Fruit fly (Drosophila melanogaster) whole organism, prepupa: Measurements from ENCODE around the gene Trim9.

ENCODE experiments used
- Blimp-1 ChIP-seq: fragments of 200-800 bp; sonication (Bioruptor generic); optimal IDR thresholded peaks from 3 replicates; lab custom pipeline; 2017; ENCODE audit warnings: missing biosample characterization, missing genetic modification characterization, mild to moderate bottlenecking, moderate library complexity, missing genetic modification reagents
- CG10631 ChIP-seq: fragments of 200-800 bp; sonication (Bioruptor generic); optimal IDR thresholded peaks from 2 replicates; lab custom pipeline; 2016; ENCODE audit warnings: missing biosample characterization, missing genetic modification characterization
- CG11294 ChIP-seq: fragments of 200-800 bp; sonication (Bioruptor generic); IDR thresholded peaks from 2 replicates; pipeline ENCODE4 v1.3.6; 2022; ENCODE audit warnings: missing biosample characterization, missing genetic modification characterization
- CG11762 ChIP-seq: fragments of 200-800 bp; sonication (Bioruptor generic); optimal IDR thresholded peaks from 3 replicates; lab custom pipeline; 2016; ENCODE audit warnings: missing biosample characterization, missing genetic modification characterization; ENCODE audit not compliant: insufficient read depth
- CG11902 ChIP-seq: fragments of 200-800 bp; sonication (Bioruptor generic); optimal IDR thresholded peaks from 3 replicates; lab custom pipeline; 2016; ENCODE audit warnings: missing biosample characterization, missing genetic modification characterization
- CG15336 ChIP-seq: fragments of 200-800 bp; sonication (Bioruptor generic); IDR thresholded peaks from 2 replicates; pipeline ENCODE4 v1.3.6; 2022; ENCODE audit warnings: missing biosample characterization, missing genetic modification characterization
- CG1621 ChIP-seq: fragments of 200-800 bp; sonication (Bioruptor generic); optimal IDR thresholded peaks from 3 replicates; lab custom pipeline; 2018; ENCODE audit warnings: missing biosample characterization, mild to moderate bottlenecking, missing genetic modification characterization
- CG16779 ChIP-seq: fragments of 200-800 bp; sonication (Bioruptor generic); optimal IDR thresholded peaks from 3 replicates; lab custom pipeline; 2017; ENCODE audit warnings: missing biosample characterization, mild to moderate bottlenecking, missing genetic modification characterization
- CG31627 ChIP-seq: fragments of 200-800 bp; sonication (Bioruptor generic); optimal IDR thresholded peaks from 3 replicates; lab custom pipeline; 2016; ENCODE audit warnings: missing biosample characterization, missing genetic modification characterization
- CG32006 ChIP-seq: fragments of 200-800 bp; sonication (Bioruptor generic); optimal IDR thresholded peaks from 3 replicates; lab custom pipeline; 2017; ENCODE audit warnings: missing biosample characterization, mild to moderate bottlenecking, missing genetic modification characterization
- CG3919 ChIP-seq: fragments of 200-800 bp; sonication (Bioruptor generic); optimal IDR thresholded peaks from 3 replicates; lab custom pipeline; 2016; ENCODE audit warnings: missing biosample characterization, missing genetic modification characterization
- CG4318 ChIP-seq: fragments of 200-800 bp; sonication (Bioruptor generic); optimal IDR thresholded peaks from 3 replicates; lab custom pipeline; 2017; ENCODE audit warnings: missing biosample characterization, mild to moderate bottlenecking, missing genetic modification characterization
- CG6792 ChIP-seq: fragments of 200-800 bp; sonication (Bioruptor generic); optimal IDR thresholded peaks from 3 replicates; lab custom pipeline; 2016; ENCODE audit warnings: missing biosample characterization, missing genetic modification characterization
- CG6808 ChIP-seq: fragments of 200-800 bp; sonication (Bioruptor generic); optimal IDR thresholded peaks from 3 replicates; lab custom pipeline; 2017; ENCODE audit warnings: missing biosample characterization, missing genetic modification characterization, mild to moderate bottlenecking, moderate library complexity, missing genetic modification reagents
- CG6854 ChIP-seq: fragments of 200-800 bp; sonication (Bioruptor generic); optimal IDR thresholded peaks from 2 replicates; lab custom pipeline; 2017; ENCODE audit warnings: missing biosample characterization, mild to moderate bottlenecking, missing genetic modification characterization
- CG7368 ChIP-seq: fragments of 200-800 bp; sonication (Bioruptor generic); optimal IDR thresholded peaks from 3 replicates; lab custom pipeline; 2016; ENCODE audit warnings: missing biosample characterization, missing genetic modification characterization
- CG8119 ChIP-seq: fragments of 200-800 bp; sonication (Bioruptor generic); IDR thresholded peaks from 3 replicates; pipeline ENCODE4 v1.3.6; 2022; ENCODE audit warnings: missing biosample characterization, missing genetic modification characterization
- CG8319 ChIP-seq: fragments of 200-800 bp; sonication (Bioruptor generic); optimal IDR thresholded peaks from 3 replicates; lab custom pipeline; 2016; ENCODE audit warnings: missing biosample characterization, missing genetic modification characterization
- CG8632 ChIP-seq: fragments of 200-800 bp; sonication (Bioruptor generic); optimal IDR thresholded peaks from 3 replicates; lab custom pipeline; 2016; ENCODE audit warnings: missing biosample characterization, missing genetic modification characterization
- CG9139 ChIP-seq: fragments of 200-800 bp; sonication (Bioruptor generic); optimal IDR thresholded peaks from 3 replicates; lab custom pipeline; 2017; ENCODE audit warnings: missing biosample characterization, mild to moderate bottlenecking, missing genetic modification characterization
- Eip75B ChIP-seq: fragments of 200-800 bp; sonication (Bioruptor generic); optimal IDR thresholded peaks from 3 replicates; lab custom pipeline; 2016; ENCODE audit warnings: missing biosample characterization, missing genetic modification characterization
- Eip78C ChIP-seq: fragments of 200-800 bp; sonication (Bioruptor generic); peaks from one replicate; lab custom pipeline; 2016; ENCODE audit warnings: missing biosample characterization, missing genetic modification characterization
- Ets21C ChIP-seq: fragments of 200-800 bp; sonication (Bioruptor generic); optimal IDR thresholded peaks from 3 replicates; lab custom pipeline; 2016; ENCODE audit warnings: missing biosample characterization, missing genetic modification characterization
- Gug ChIP-seq: fragments of 200-800 bp; sonication (Bioruptor generic); IDR thresholded peaks from 2 replicates; pipeline ENCODE4 v1.3.6; 2022; ENCODE audit warnings: missing biosample characterization, missing genetic modification characterization
- Hr38 ChIP-seq: sonication (Bioruptor generic); optimal IDR thresholded peaks from 2 replicates; lab custom pipeline; 2016; ENCODE audit warnings: missing biosample characterization, missing genetic modification characterization
- Hr39 ChIP-seq: fragments of 200-800 bp; sonication (Bioruptor generic); optimal IDR thresholded peaks from 2 replicates; lab custom pipeline; 2016; ENCODE audit warnings: missing biosample characterization, missing genetic modification characterization
- Hr4 ChIP-seq: fragments of 200-800 bp; sonication (Bioruptor generic); optimal IDR thresholded peaks from 3 replicates; lab custom pipeline; 2016; ENCODE audit warnings: missing biosample characterization, missing genetic modification characterization
- Lpt ChIP-seq: fragments of 200-800 bp; sonication (Bioruptor generic); optimal IDR thresholded peaks from 3 replicates; lab custom pipeline; 2016; ENCODE audit warnings: missing biosample characterization, missing genetic modification characterization
- Met ChIP-seq: fragments of 200-800 bp; sonication (Bioruptor generic); optimal IDR thresholded peaks from 3 replicates; lab custom pipeline; 2016; ENCODE audit warnings: missing biosample characterization, missing genetic modification characterization
- OdsH ChIP-seq: fragments of 200-800 bp; sonication (Bioruptor generic); optimal IDR thresholded peaks from 3 replicates; lab custom pipeline; 2016; ENCODE audit warnings: missing biosample characterization, missing genetic modification characterization
- Smox ChIP-seq: fragments of 200-800 bp; sonication (Bioruptor generic); optimal IDR thresholded peaks from 3 replicates; lab custom pipeline; 2016; ENCODE audit warnings: missing biosample characterization, missing genetic modification characterization
- Sox102F ChIP-seq: fragments of 200-800 bp; sonication (Bioruptor generic); optimal IDR thresholded peaks from 2 replicates; lab custom pipeline; 2016; ENCODE audit warnings: missing biosample characterization, mild to moderate bottlenecking, missing genetic modification characterization
- Sox14 ChIP-seq: fragments of 200-800 bp; sonication (Bioruptor generic); optimal IDR thresholded peaks from 3 replicates; lab custom pipeline; 2016; ENCODE audit warnings: missing biosample characterization, missing genetic modification characterization
- Sox15 ChIP-seq: fragments of 200-800 bp; sonication (Bioruptor generic); optimal IDR thresholded peaks from 3 replicates; lab custom pipeline; 2016; ENCODE audit warnings: missing biosample characterization, missing genetic modification characterization
- acj6 ChIP-seq: fragments of 200-800 bp; sonication (Bioruptor generic); optimal IDR thresholded peaks from 3 replicates; lab custom pipeline; 2016; ENCODE audit warnings: missing biosample characterization, missing genetic modification characterization
- cyc ChIP-seq: fragments of 200-800 bp; sonication (Bioruptor generic); optimal IDR thresholded peaks from 3 replicates; lab custom pipeline; 2016; ENCODE audit warnings: missing biosample characterization, missing genetic modification characterization
- dac ChIP-seq: fragments of 200-800 bp; sonication (Bioruptor generic); optimal IDR thresholded peaks from 2 replicates; lab custom pipeline; 2017; ENCODE audit warnings: missing biosample characterization, mild to moderate bottlenecking, missing genetic modification characterization
- eg ChIP-seq: fragments of 200-800 bp; sonication (Bioruptor generic); IDR thresholded peaks from 3 replicates; pipeline ENCODE4 v1.3.6; 2022; ENCODE audit warnings: missing biosample characterization, missing genetic modification characterization
- esn ChIP-seq: fragments of 200-800 bp; sonication (Bioruptor generic); optimal IDR thresholded peaks from 2 replicates; lab custom pipeline; 2016; ENCODE audit warnings: missing biosample characterization, mild to moderate bottlenecking, missing genetic modification characterization, moderate library complexity
- net ChIP-seq: fragments of 200-800 bp; sonication (Bioruptor generic); optimal IDR thresholded peaks from 3 replicates; lab custom pipeline; 2016; ENCODE audit warnings: missing biosample characterization, missing genetic modification characterization
- salr ChIP-seq, 2 experiments: fragments of 200-800 bp; sonication (Bioruptor generic); optimal IDR thresholded peaks; 3 replicates each; lab custom pipeline; 2016 to 2018; ENCODE audit warnings: missing biosample characterization in 2 of 2, missing genetic modification characterization in 2 of 2, mild to moderate bottlenecking in 1 of 2
- spab ChIP-seq: fragments of 200-800 bp; sonication (Bioruptor generic); optimal IDR thresholded peaks from 2 replicates; lab custom pipeline; 2017; ENCODE audit warnings: missing biosample characterization, mild to moderate bottlenecking, missing genetic modification characterization, missing genetic modification reagents
- ss ChIP-seq, 2 experiments: fragments of 200-800 bp; sonication (Bioruptor generic); optimal IDR thresholded peaks; 2 replicates in 1 of 2; 3 replicates in 1 of 2; lab custom pipeline; 2017 to 2018; ENCODE audit warnings: mild to moderate bottlenecking in 2 of 2, missing biosample characterization in 2 of 2, missing genetic modification characterization in 2 of 2, moderate library complexity in 1 of 2
- svp ChIP-seq: fragments of 200-800 bp; sonication (Bioruptor generic); peaks from one replicate; lab custom pipeline; 2016; ENCODE audit warnings: missing biosample characterization, missing genetic modification characterization
- topi ChIP-seq: fragments of 200-800 bp; sonication (Bioruptor generic); optimal IDR thresholded peaks from 3 replicates; lab custom pipeline; 2016; ENCODE audit warnings: missing biosample characterization, missing genetic modification characterization
- vri ChIP-seq: fragments of 200-800 bp; sonication (Bioruptor generic); optimal IDR thresholded peaks from 3 replicates; lab custom pipeline; 2016; ENCODE audit warnings: missing biosample characterization, mild to moderate bottlenecking, missing genetic modification characterization

Gene Trim9

DNA sequence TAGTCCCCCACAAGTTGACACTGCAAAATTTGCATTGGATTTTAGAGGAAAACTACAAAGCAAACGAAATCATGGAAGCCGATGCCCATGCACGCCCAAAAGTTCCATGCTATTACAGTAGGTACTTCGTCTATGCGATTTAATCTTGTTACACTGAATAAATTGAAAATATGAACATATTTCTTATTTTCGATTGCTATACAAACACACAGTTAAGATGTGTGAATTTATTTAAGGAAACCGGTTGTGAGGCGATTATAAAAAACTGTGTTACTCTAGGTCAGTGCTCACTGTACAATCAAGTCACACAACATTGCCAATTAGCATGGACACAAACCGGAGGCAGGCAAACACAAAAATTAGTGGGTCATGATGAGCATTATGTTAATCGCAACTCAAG lies 120.9 kb downstream of the Trim9 start (continued):
- TF ChIP-seq CG11762 (GFP tag; lab: Kevin White, UChicago), result peak; percentile 67
- TF ChIP-seq CG1621 (tag; lab: Kevin White, UChicago), result peak; percentile 69
- peak; percentile 72 for TF ChIP-seq CG7368
- no peak for TF ChIP-seq Blimp-1 (GFP tag; lab: Kevin White, UChicago)
- peak; percentile 84 for TF ChIP-seq CG15336 (GFP tag; lab: Robert Waterston, UW)
- peak; percentile 72 for TF ChIP-seq CG11294 (GFP tag; lab: Robert Waterston, UW)
- TF ChIP-seq CG8119 (GFP tag; lab: Robert Waterston, UW), result peak; percentile 85
- no peak for TF ChIP-seq CG6854 (GFP tag; lab: Kevin White, UChicago)
- TF ChIP-seq Sox15 (GFP tag; lab: Kevin White, UChicago), result peak; percentile 64
- peak; percentile 9 for TF ChIP-seq Ets21C (GFP tag; lab: Kevin White, UChicago)
- TF ChIP-seq Smox (GFP tag; lab: Kevin White, UChicago), result peak; percentile 23
- peak; percentile 82 for TF ChIP-seq Gug
- no peak for TF ChIP-seq Hr38 (GFP tag; lab: Kevin White, UChicago)
- peak; percentile 40 for TF ChIP-seq cyc (GFP tag; lab: Kevin White, UChicago)
- peak; percentile 60 for TF ChIP-seq CG31627 (GFP tag; lab: Kevin White, UChicago)
- TF ChIP-seq CG10631, result peak; percentile 82
- TF ChIP-seq CG8319 (GFP tag; lab: Kevin White, UChicago), result peak; percentile 70
- TF ChIP-seq Lpt (GFP tag; lab: Kevin White, UChicago), result peak; percentile 61
- peak; percentile 46 to 61 for TF ChIP-seq salr (GFP tag; optimal IDR thresholded peaks at IDR 0.05; lab: Kevin White, UChicago)
- TF ChIP-seq CG4318 (GFP tag; lab: Kevin White, UChicago), result peak; percentile 67
- peak; percentile 50 to 57 for TF ChIP-seq ss (GFP tag; optimal IDR thresholded peaks at IDR 0.05; lab: Kevin White, UChicago)
- TF ChIP-seq vri (GFP tag; lab: Kevin White, UChicago), result no peak
- peak; percentile 83 for TF ChIP-seq CG3919
- TF ChIP-seq Met, result peak; percentile 57
- TF ChIP-seq Eip78C (GFP tag; lab: Kevin White, UChicago), result peak; percentile 94
- peak; percentile 42 for TF ChIP-seq CG11902
- TF ChIP-seq CG6808 (GFP tag; lab: Kevin White, UChicago), result peak; percentile 17
- peak; percentile 76 for TF ChIP-seq Sox14 (GFP tag; lab: Kevin White, UChicago)
- TF ChIP-seq esn (GFP tag; lab: Kevin White, UChicago), result peak; percentile 55
- peak; percentile 42 for TF ChIP-seq Sox102F (GFP tag; lab: Kevin White, UChicago)
- TF ChIP-seq eg (GFP tag; lab: Robert Waterston, UW), result peak; percentile 90
- peak; percentile 78 for TF ChIP-seq net (GFP tag; lab: Kevin White, UChicago)
- peak; percentile 88 for TF ChIP-seq OdsH

DNA sequence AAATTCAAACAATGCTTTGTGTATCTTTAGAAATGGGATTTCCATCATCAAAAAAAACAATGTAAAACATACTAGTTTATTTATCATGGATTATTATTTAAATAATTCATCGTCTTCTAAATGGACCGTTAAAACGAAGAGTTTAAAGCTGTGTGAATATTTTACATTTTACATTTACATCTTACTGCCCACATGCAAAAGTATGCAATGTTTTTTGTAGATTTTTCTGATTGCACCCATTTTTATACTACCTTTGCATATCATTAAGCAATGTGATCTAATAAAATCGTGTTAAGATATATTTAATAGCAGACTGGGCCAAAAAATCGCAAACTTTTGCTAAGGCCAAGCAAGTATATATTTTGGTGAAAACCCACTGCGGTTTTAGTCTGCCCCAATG lies 126.8 kb downstream of the Trim9 start:
- no peak for TF ChIP-seq Hr4 (GFP tag; lab: Kevin White, UChicago)

DNA sequence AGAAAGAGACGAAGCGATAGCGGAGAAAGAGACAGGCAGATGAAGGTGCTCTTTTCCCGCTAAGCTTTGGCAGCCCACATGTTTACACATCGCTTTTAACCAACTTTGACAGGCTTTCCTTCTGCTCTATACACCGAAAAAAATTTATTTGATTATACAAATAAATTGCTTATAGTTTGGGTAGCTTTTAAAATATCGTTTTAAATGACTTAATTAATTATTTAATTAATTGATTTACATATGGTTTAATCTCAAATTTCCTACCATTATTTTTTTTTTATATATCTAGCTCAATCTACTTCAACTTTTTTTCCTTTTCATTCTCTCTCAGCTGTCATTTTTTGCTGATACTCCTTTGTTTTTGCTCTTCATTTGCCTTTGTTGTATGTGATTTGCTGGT lies 128.3 kb downstream of the Trim9 start:
- TF ChIP-seq acj6 (GFP tag; lab: Kevin White, UChicago) (peak; percentile 14), Sox14 (GFP tag; lab: Kevin White, UChicago) (no peak), ss (GFP tag; optimal IDR thresholded peaks at IDR 0.05; lab: Kevin White, UChicago) (peak in 1 of 2 experiments; percentile 40), Ets21C (GFP tag; lab: Kevin White, UChicago) (no peak), svp (peak; percentile 60), CG31627 (GFP tag; lab: Kevin White, UChicago) (no peak), CG11762 (GFP tag; lab: Kevin White, UChicago) (peak; percentile 22), topi (GFP tag; lab: Kevin White, UChicago) (no peak), Eip78C (GFP tag; lab: Kevin White, UChicago) (peak; percentile 92), CG10631 (peak; percentile 31), CG9139 (GFP tag; lab: Kevin White, UChicago) (peak; percentile 17), dac (GFP tag; lab: Kevin White, UChicago) (no peak), CG6854 (GFP tag; lab: Kevin White, UChicago) (no peak), Hr39 (GFP tag; lab: Kevin White, UChicago) (no peak), CG4318 (GFP tag; lab: Kevin White, UChicago) (no peak), CG8119 (GFP tag; lab: Robert Waterston, UW) (peak; percentile 46; the same call in 2 of the 3 replicates), CG32006 (GFP tag; lab: Kevin White, UChicago) (peak; percentile 47), CG16779 (tag; lab: Kevin White, UChicago) (no peak), CG7368 (no peak), Hr4 (GFP tag; lab: Kevin White, UChicago) (peak; percentile 16), CG1621 (tag; lab: Kevin White, UChicago) (no peak), spab (peak; percentile 40), CG8632 (GFP tag; lab: Kevin White, UChicago) (no peak), CG6808 (GFP tag; lab: Kevin White, UChicago) (peak; percentile 37), Eip75B (GFP tag; lab: Kevin White, UChicago) (no peak), vri (GFP tag; lab: Kevin White, UChicago) (no peak), Sox15 (GFP tag; lab: Kevin White, UChicago) (no peak), CG6792 (peak; percentile 6), esn (GFP tag; lab: Kevin White, UChicago) (no peak)
